Fruit fly (Drosophila melanogaster): ENCODE data around the gene CG32221.

The CG32221 gene

dm6 chr3L:19794203-19794802 lies 40.2 kb upstream of the CG32221 start (continued):
- TF ChIP-seq CG7745 (tag; optimal IDR thresholded peaks at IDR 0.05) (no peak), CG17802 (tag; optimal IDR thresholded peaks at IDR 0.05) (peak; percentile 44), org-1 (GFP tag; optimal IDR thresholded peaks at IDR 0.05) (peak; percentile 85), CG7928 (GFP tag; optimal IDR thresholded peaks at IDR 0.05) (peak; percentile 3), Bteb2 (GFP tag; optimal IDR thresholded peaks at IDR 0.05) (peak; percentile 74), CG14710 (tag; optimal IDR thresholded peaks at IDR 0.05) (peak; percentile 77)

- TF ChIP-seq Hey (tag; optimal IDR thresholded peaks at IDR 0.05) (no peak), tx (GFP tag; optimal IDR thresholded peaks at IDR 0.05) (no peak), cato (GFP tag; optimal IDR thresholded peaks at IDR 0.05; ENCODE audit: borderline replicate concordance) (no peak), vvl (GFP tag; IDR thresholded peaks at IDR 0.05) (no peak), gce (GFP tag; IDR thresholded peaks at IDR 0.05) (no peak), run (tag; optimal IDR thresholded peaks at IDR 0.05) (no peak), pzg (GFP tag; optimal IDR thresholded peaks at IDR 0.05) (no peak), ranshi (GFP tag; IDR thresholded peaks at IDR 0.05) (no peak), E2f2 (GFP tag; IDR thresholded peaks at IDR 0.05) (no peak)
These were observed 35.5 kb upstream of the CG32221 start, which contains the start of gene Ir76a for dm6 chr3L:19798978-19799377. Gene Ir76a (plus strand): TSS chr3L:19799278.

dm6 chr3L:19801105-19801504 lies 33.4 kb upstream of the CG32221 start, which contains the start of gene CG14102:
Gene CG14102 (minus strand): TSS chr3L:19801291.
- TF ChIP-seq E2f2 (GFP tag; IDR thresholded peaks at IDR 0.05) (peak; percentile 13; the same call in 1 of the 2 replicates), crol (GFP tag; IDR thresholded peaks at IDR 0.05) (no peak), bbx (GFP tag; IDR thresholded peaks at IDR 0.05; ENCODE audit: partially characterized antibody) (peak; percentile 27; the same call in 1 of the 2 replicates), pzg (GFP tag; optimal IDR thresholded peaks at IDR 0.05) (peak; percentile 7), vnd (GFP tag; IDR thresholded peaks at IDR 0.05; ENCODE audit: partially characterized antibody) (peak; percentile 35; the same call in 1 of the 3 replicates), MBD-R2 (GFP tag; IDR thresholded peaks at IDR 0.05) (peak; percentile 66), sna (GFP tag; IDR thresholded peaks at IDR 0.05; ENCODE audit: partially characterized antibody) (peak; percentile 63; the same call in 1 of the 2 replicates), fu2 (GFP tag; optimal IDR thresholded peaks at IDR 0.05) (no peak), BEAF-32 (GFP tag; optimal IDR thresholded peaks at IDR 0.05) (peak; percentile 61), CG13287 (GFP tag; IDR thresholded peaks at IDR 0.05; ENCODE audit: partially characterized antibody) (peak; percentile 59), Ets65A (GFP tag) (peak; percentile 21), amos (GFP tag; IDR thresholded peaks at IDR 0.05; ENCODE audit: partially characterized antibody) (peak; percentile 67), Ssrp (tag; optimal IDR thresholded peaks at IDR 0.05) (no peak), CG34224 (GFP tag; IDR thresholded peaks at IDR 0.05; ENCODE audit: partially characterized antibody) (peak; percentile 85), unc-4 (GFP tag; IDR thresholded peaks at IDR 0.05; ENCODE audit: partially characterized antibody) (peak; percentile 67), CG2116 (GFP tag; optimal IDR thresholded peaks at IDR 0.05) (peak; percentile 51), Dp (GFP tag; optimal IDR thresholded peaks at IDR 0.05) (peak; percentile 17), stwl (tag; optimal IDR thresholded peaks at IDR 0.05) (peak; percentile 6), Doc3 (GFP tag; IDR thresholded peaks at IDR 0.05; ENCODE audit: partially characterized antibody) (peak; percentile 62), crp (GFP tag; optimal IDR thresholded peaks at IDR 0.05) (peak in 1 of 2 experiments; percentile 72), psq (GFP tag; optimal IDR thresholded peaks at IDR 0.05) (no peak), Opbp (GFP tag; IDR thresholded peaks at IDR 0.05; ENCODE audit: partially characterized antibody) (peak; percentile 50; the same call in 1 of the 3 replicates), lbe (GFP tag; optimal IDR thresholded peaks at IDR 0.05) (peak; percentile 27), zf30C (GFP tag; optimal IDR thresholded peaks at IDR 0.05) (no peak), CG12236 (GFP tag; optimal IDR thresholded peaks at IDR 0.05) (no peak), CG2129 (GFP tag; IDR thresholded peaks at IDR 0.05; ENCODE audit: partially characterized antibody) (0 out of 2 replicates have a peak, but pooled peaks have one; percentile 29), mam (GFP tag; optimal IDR thresholded peaks at IDR 0.05) (no peak), CG7963 (GFP tag; IDR thresholded peaks at IDR 0.05; ENCODE audit: partially characterized antibody) (0 out of 3 replicates have a peak, but pooled peaks have one; percentile 21), inv (GFP tag; IDR thresholded peaks at IDR 0.05; ENCODE audit: partially characterized antibody) (peak; percentile 44), Bgb (GFP tag; IDR thresholded peaks at IDR 0.05; ENCODE audit: partially characterized antibody) (peak; percentile 42; the same call in 1 of the 2 replicates), Scr (GFP tag; IDR thresholded peaks at IDR 0.05; ENCODE audit: partially characterized antibody) (peak; percentile 76)
